Worm (Caenorhabditis elegans) whole organism, early embryonic: ENCODE results near the gene srbc-68.

Source experiments
- B0310.2 ChIP-seq: sonication (generic microtip); optimal IDR thresholded peaks from 2 replicates; lab custom pipeline; 2016; ENCODE audit warnings: mild to moderate bottlenecking, missing genetic modification characterization, missing compliant biosample characterization
- F13C5.2 ChIP-seq: sonication (generic microtip); optimal IDR thresholded peaks from 2 replicates; lab custom pipeline; 2017; ENCODE audit warnings: mild to moderate bottlenecking, missing genetic modification characterization, inconsistent platforms, missing compliant biosample characterization
- aly-1 ChIP-seq: sonication (generic microtip); optimal IDR thresholded peaks from 2 replicates; lab custom pipeline; 2016; ENCODE audit warnings: missing genetic modification characterization, missing compliant biosample characterization
- ama-1 ChIP-seq: fragments of 150-350 bp; optimal IDR thresholded peaks from 2 replicates; lab custom pipeline; 2014
- ceh-13 ChIP-seq: fragments of 200-800 bp; sonication (Bioruptor generic); optimal IDR thresholded peaks from 2 replicates; lab custom pipeline; 2018; ENCODE audit warnings: mild to moderate bottlenecking, missing genetic modification characterization, missing compliant biosample characterization
- ceh-36 ChIP-seq: sonication (generic microtip); optimal IDR thresholded peaks from 2 replicates; lab custom pipeline; 2016; ENCODE audit warnings: missing genetic modification characterization, inconsistent platforms, missing compliant biosample characterization
- ets-7 ChIP-seq: sonication (generic microtip); optimal IDR thresholded peaks from 2 replicates; lab custom pipeline; 2016; ENCODE audit warnings: missing genotype, missing genetic modification characterization, missing compliant biosample characterization
- flt-1 ChIP-seq: fragments of 200-800 bp; sonication (Bioruptor generic); IDR thresholded peaks from 2 replicates; pipeline ENCODE4 v1.3.6; 2022; ENCODE audit warnings: missing genetic modification characterization, missing compliant biosample characterization
- hmbx-1 ChIP-seq: sonication (generic microtip); optimal IDR thresholded peaks from 2 replicates; lab custom pipeline; 2016; ENCODE audit warnings: mild to moderate bottlenecking, missing genetic modification characterization, missing compliant biosample characterization
- hmg-4 ChIP-seq: fragments of 200-800 bp; sonication (Bioruptor generic); optimal IDR thresholded peaks from 2 replicates; lab custom pipeline; 2018; ENCODE audit warnings: mild to moderate bottlenecking, missing genetic modification characterization, missing compliant biosample characterization
- hnd-1 ChIP-seq: sonication (generic microtip); optimal IDR thresholded peaks from 2 replicates; lab custom pipeline; 2016; ENCODE audit warnings: missing genetic modification characterization, missing compliant biosample characterization
- pes-1 ChIP-seq: fragments of 200-800 bp; sonication (Bioruptor generic); IDR thresholded peaks from 2 replicates; pipeline ENCODE4 v1.3.6; 2022; ENCODE audit warnings: missing genetic modification reagents, missing genetic modification characterization, missing compliant biosample characterization
- scrt-1 ChIP-seq: fragments of 200-800 bp; sonication (Bioruptor generic); IDR thresholded peaks from 2 replicates; pipeline ENCODE4 v1.3.6; 2022; ENCODE audit warnings: missing genetic modification characterization, missing compliant biosample characterization
- sea-1 ChIP-seq: fragments of 200-800 bp; sonication (Bioruptor generic); conservative IDR thresholded peaks from 2 replicates; pipeline ENCODE4 v1.3.6; 2022; ENCODE audit warnings: missing genetic modification characterization, missing compliant biosample characterization
- tbx-11 ChIP-seq: fragments of 200-800 bp; sonication (Bioruptor generic); IDR thresholded peaks from 2 replicates; pipeline ENCODE4 v1.3.6; 2022; ENCODE audit warnings: missing genetic modification characterization, missing compliant biosample characterization
- tbx-37 ChIP-seq: fragments of 200-800 bp; sonication (Bioruptor generic); conservative IDR thresholded peaks from 2 replicates; pipeline ENCODE4 v1.3.6; 2022; ENCODE audit warnings: missing genetic modification reagents, missing genetic modification characterization, missing compliant biosample characterization
- tra-4 ChIP-seq: sonication (generic microtip); optimal IDR thresholded peaks from 2 replicates; lab custom pipeline; 2017; ENCODE audit warnings: missing genetic modification characterization, missing compliant biosample characterization

Gene srbc-68

DNA sequence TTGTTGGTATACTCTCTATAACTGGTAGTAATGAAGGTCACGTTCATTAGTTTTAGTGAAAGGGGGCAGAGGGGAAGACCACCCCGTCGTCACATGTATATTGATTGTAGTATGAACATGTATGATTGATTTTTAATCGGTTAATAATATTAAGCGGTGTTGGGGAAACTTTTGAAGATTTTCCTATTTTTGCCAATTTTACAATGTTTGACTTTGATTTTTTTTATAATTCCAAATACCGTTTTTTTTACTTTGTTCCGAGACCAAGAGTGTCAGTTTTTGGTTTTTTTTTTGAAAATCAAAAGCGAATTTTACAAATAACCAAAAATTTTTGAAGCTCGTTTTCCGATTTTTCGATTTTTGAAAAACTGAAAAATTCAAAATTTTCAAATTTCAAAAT, 11.2 kb downstream of the srbc-68 start, which contains the start of gene nhr-221:
Gene nhr-221, minus strand, starts transcription at position 101 of the 400 bp plus-strand sequence.
- TF ChIP-seq scrt-1 (GFP tag; lab: Robert Waterston, UW) (no peak), pes-1 (GFP tag; lab: Robert Waterston, UW) (no peak), sea-1 (GFP tag; lab: Robert Waterston, UW) (no peak), F13C5.2 (tag; lab: Kevin White, UChicago) (no peak), tra-4 (no peak), aly-1 (tag; lab: Kevin White, UChicago) (no peak), hmbx-1 (tag; lab: Kevin White, UChicago) (no peak), ets-7 (tag; lab: Kevin White, UChicago) (no peak), tbx-11 (no peak), hmg-4 (GFP tag; lab: Kevin White, UChicago) (no peak), tbx-37 (GFP tag; lab: Robert Waterston, UW) (no peak), flt-1 (no peak), ama-1 (lab: Kevin White, UChicago) (no peak), ceh-13 (GFP tag; lab: Kevin White, UChicago) (no peak), ceh-36 (tag; lab: Kevin White, UChicago) (no peak)

DNA sequence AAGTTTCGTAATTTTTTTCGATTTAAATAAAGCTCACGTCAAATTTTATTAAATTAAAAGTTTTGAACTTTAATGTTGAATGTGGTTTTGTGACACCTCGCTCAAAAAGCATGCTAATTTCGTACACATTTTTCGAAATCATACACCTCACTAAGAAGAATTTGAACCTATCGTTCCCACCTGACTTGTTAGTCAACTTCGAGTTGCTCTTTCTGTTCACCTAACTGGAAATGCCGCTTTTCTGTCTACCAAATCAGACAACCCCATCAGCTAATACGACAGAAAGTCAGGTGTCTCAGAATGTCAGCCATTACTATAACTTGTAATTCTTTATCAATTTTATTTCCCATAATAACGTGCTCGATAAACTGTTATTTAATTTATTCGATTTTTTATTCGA, 16.0 kb downstream of the srbc-68 start, which contains the start of gene srbc-66:
Gene srbc-66, plus strand, starts transcription at position 301 of the 400 bp plus-strand sequence.
- TF ChIP-seq flt-1 = no peak
- no peak for TF ChIP-seq hmbx-1 (tag; lab: Kevin White, UChicago)
- no peak for TF ChIP-seq ama-1 (lab: Kevin White, UChicago)
- TF ChIP-seq scrt-1 (GFP tag; lab: Robert Waterston, UW) = no peak
- TF ChIP-seq aly-1 (tag; lab: Kevin White, UChicago) = no peak
- TF ChIP-seq sea-1 (GFP tag; lab: Robert Waterston, UW) = no peak
- no peak for TF ChIP-seq ceh-13 (GFP tag; lab: Kevin White, UChicago)
- TF ChIP-seq pes-1 (GFP tag; lab: Robert Waterston, UW) = no peak
- no peak for TF ChIP-seq F13C5.2 (tag; lab: Kevin White, UChicago)
- no peak for TF ChIP-seq tra-4

- TF ChIP-seq B0310.2 (no peak), pes-1 (GFP tag; lab: Robert Waterston, UW) (no peak), ceh-36 (tag; lab: Kevin White, UChicago) (no peak), scrt-1 (GFP tag; lab: Robert Waterston, UW) (no peak), flt-1 (no peak), ets-7 (tag; lab: Kevin White, UChicago) (no peak), ceh-13 (GFP tag; lab: Kevin White, UChicago) (no peak), F13C5.2 (tag; lab: Kevin White, UChicago) (no peak), aly-1 (tag; lab: Kevin White, UChicago) (no peak), tra-4 (no peak), tbx-37 (GFP tag; lab: Robert Waterston, UW) (no peak), sea-1 (GFP tag; lab: Robert Waterston, UW) (no peak), hnd-1 (tag; lab: Kevin White, UChicago) (no peak), hmbx-1 (tag; lab: Kevin White, UChicago) (no peak), ama-1 (lab: Kevin White, UChicago) (no peak), tbx-11 (no peak)
Measured at ce11 chrV:3526882-3527281, 19.5 kb downstream of the srbc-68 start, which contains the start of gene str-260. Gene str-260, plus strand, starts transcription at chrV:3527182.

ce11 chrV:3524970-3525369, 21.4 kb downstream of the srbc-68 start, which contains the start of gene T24A6.7:
Gene T24A6.7, plus strand, starts transcription at chrV:3525270.
- no peak for TF ChIP-seq sea-1 (GFP tag; lab: Robert Waterston, UW)
- no peak for TF ChIP-seq ets-7 (tag; lab: Kevin White, UChicago)
- TF ChIP-seq flt-1 = no peak

DNA sequence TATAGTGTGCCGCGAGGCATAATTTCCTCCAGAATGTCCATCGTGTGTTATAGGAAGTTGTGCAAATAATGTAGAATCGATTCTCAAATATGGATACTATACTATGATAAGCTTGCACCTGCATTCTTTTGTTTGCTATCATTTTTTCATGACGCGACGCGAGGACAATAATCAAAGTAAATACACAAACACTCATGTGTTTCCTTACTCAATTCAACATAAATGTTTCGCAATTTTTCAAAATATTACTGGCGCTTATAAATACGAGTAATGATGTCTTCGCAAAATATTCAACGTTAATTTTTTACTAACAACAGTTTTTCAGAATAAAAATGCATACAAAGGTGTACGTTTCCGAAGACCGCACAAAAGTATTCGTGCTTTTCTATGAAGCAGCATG, 23.2 kb downstream of the srbc-68 start, which contains the start of gene irg-1:
Gene irg-1, plus strand, starts transcription at position 326 of the 400 bp plus-strand sequence.
- TF ChIP-seq tbx-11 (no peak), hmbx-1 (tag; lab: Kevin White, UChicago) (no peak), hmg-4 (GFP tag; lab: Kevin White, UChicago) (no peak), ama-1 (lab: Kevin White, UChicago) (no peak), F13C5.2 (tag; lab: Kevin White, UChicago) (no peak), aly-1 (tag; lab: Kevin White, UChicago) (no peak), tbx-37 (GFP tag; lab: Robert Waterston, UW) (no peak), flt-1 (no peak), ceh-13 (GFP tag; lab: Kevin White, UChicago) (no peak), pes-1 (GFP tag; lab: Robert Waterston, UW) (no peak), scrt-1 (GFP tag; lab: Robert Waterston, UW) (no peak), tra-4 (no peak), ets-7 (tag; lab: Kevin White, UChicago) (no peak), hnd-1 (tag; lab: Kevin White, UChicago) (no peak)

- TF ChIP-seq aly-1 (tag; lab: Kevin White, UChicago) (no peak), pes-1 (GFP tag; lab: Robert Waterston, UW) (no peak)
Measured at ce11 chrV:3517889-3518288, 28.5 kb downstream of the srbc-68 start, which contains the start of gene str-227. Gene str-227, plus strand, starts transcription at chrV:3518189.

DNA sequence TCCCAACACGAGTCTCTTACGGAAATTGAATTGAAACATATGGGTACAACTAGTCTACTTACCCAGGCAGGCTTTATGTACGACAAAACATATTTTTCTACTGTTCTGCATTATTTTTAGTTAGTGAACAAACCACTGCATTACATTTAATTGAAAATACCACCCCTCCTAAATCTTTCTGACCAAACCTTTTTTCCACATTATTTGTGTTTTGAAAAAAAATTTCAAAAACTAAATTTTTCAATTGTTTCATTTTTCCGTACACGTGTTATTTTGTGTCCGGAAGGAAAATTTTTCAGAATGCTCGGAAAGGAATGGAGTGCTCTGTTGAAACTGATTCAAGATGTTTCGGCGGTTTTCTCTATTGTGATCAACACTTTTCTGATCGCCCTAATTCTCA, 34.0 kb downstream of the srbc-68 start, which contains the start of gene str-226:
Gene str-226, plus strand, starts transcription at position 301 of the 400 bp plus-strand sequence.
- TF ChIP-seq sea-1 (GFP tag; lab: Robert Waterston, UW) = no peak
- TF ChIP-seq scrt-1 (GFP tag; lab: Robert Waterston, UW) = no peak
- TF ChIP-seq hmg-4 (GFP tag; lab: Kevin White, UChicago) = no peak
- no peak for TF ChIP-seq ama-1 (lab: Kevin White, UChicago)
- TF ChIP-seq tbx-11 = no peak
- no peak for TF ChIP-seq pes-1 (GFP tag; lab: Robert Waterston, UW)
- no peak for TF ChIP-seq tbx-37 (GFP tag; lab: Robert Waterston, UW)
- no peak for TF ChIP-seq B0310.2
- no peak for TF ChIP-seq hnd-1 (tag; lab: Kevin White, UChicago)
